Worm (Caenorhabditis elegans): Measurements from ENCODE around the gene otpl-5.

otpl-5 gene

ce11 chrV:8499407-8499806 lies 29.9 kb upstream of the otpl-5 start:
- no peak for TF ChIP-seq tbx-8 (GFP tag; optimal IDR thresholded peaks at IDR 0.05)
- no peak for TF ChIP-seq nhr-12 (tag; optimal IDR thresholded peaks at IDR 0.05)
- no peak for TF ChIP-seq ceh-83 (GFP tag; optimal IDR thresholded peaks at IDR 0.05)
- TF ChIP-seq unc-120 (tag; optimal IDR thresholded peaks at IDR 0.05; ENCODE audit: poor library complexity, severe bottlenecking), result no peak
- no peak for TF ChIP-seq sptf-1 (tag; optimal IDR thresholded peaks at IDR 0.05)
- TF ChIP-seq drap-1 (GFP tag; optimal IDR thresholded peaks at IDR 0.05), result no peak
- no peak for TF ChIP-seq flh-1 (GFP tag; optimal IDR thresholded peaks at IDR 0.05)
- TF ChIP-seq lin-13 (tag; optimal IDR thresholded peaks at IDR 0.05), result no peak
- no peak for TF ChIP-seq mls-2 (tag; optimal IDR thresholded peaks at IDR 0.05)
- TF ChIP-seq ham-2 (GFP tag; optimal IDR thresholded peaks at IDR 0.05), result no peak
- TF ChIP-seq unc-39 (tag; optimal IDR thresholded peaks at IDR 0.05), result no peak

ce11 chrV:8500348-8500747 lies 29.0 kb upstream of the otpl-5 start:
- TF ChIP-seq snpc-4 (tag; optimal IDR thresholded peaks at IDR 0.05) (no peak), nhr-28 (tag; optimal IDR thresholded peaks at IDR 0.05) (peak; percentile 95), elt-3 (tag; optimal IDR thresholded peaks at IDR 0.05) (peak; percentile 92), ces-1 (GFP tag; optimal IDR thresholded peaks at IDR 0.05) (peak; percentile 73), blmp-1 (tag; optimal IDR thresholded peaks at IDR 0.05) (no peak), mep-1 (tag; optimal IDR thresholded peaks at IDR 0.05) (peak; percentile 88), sptf-1 (tag; optimal IDR thresholded peaks at IDR 0.05) (peak; percentile 99), unc-39 (tag; optimal IDR thresholded peaks at IDR 0.05) (peak; percentile 98), tbx-8 (GFP tag; optimal IDR thresholded peaks at IDR 0.05) (peak; percentile 98), unc-120 (tag; optimal IDR thresholded peaks at IDR 0.05; ENCODE audit: poor library complexity, severe bottlenecking) (peak; percentile 99), ceh-83 (GFP tag; optimal IDR thresholded peaks at IDR 0.05) (peak; percentile 99), cnd-1 (tag; optimal IDR thresholded peaks at IDR 0.05) (peak; percentile 99), elt-1 (tag; optimal IDR thresholded peaks at IDR 0.05; ENCODE audit: borderline replicate concordance, insufficient read depth) (no peak), ham-2 (GFP tag; optimal IDR thresholded peaks at IDR 0.05) (peak; percentile 99), ztf-11 (tag; optimal IDR thresholded peaks at IDR 0.05) (peak; percentile 88), M03D4.4 (tag; optimal IDR thresholded peaks at IDR 0.05) (peak; percentile 98), lsy-2 (tag; optimal IDR thresholded peaks at IDR 0.05) (peak; percentile 38), flh-1 (GFP tag; optimal IDR thresholded peaks at IDR 0.05) (peak; percentile 97), ceh-43 (GFP tag; optimal IDR thresholded peaks at IDR 0.05) (peak; percentile 98), mab-5 (tag; optimal IDR thresholded peaks at IDR 0.05) (peak; percentile 62), hlh-1 (tag; optimal IDR thresholded peaks at IDR 0.05) (peak; percentile 86), bed-3 (GFP tag; optimal IDR thresholded peaks at IDR 0.05) (peak; percentile 97), sem-2 (GFP tag; optimal IDR thresholded peaks at IDR 0.05) (peak; percentile 96), nhr-2 (tag; optimal IDR thresholded peaks at IDR 0.05) (no peak), lin-32 (GFP tag; optimal IDR thresholded peaks at IDR 0.05) (peak; percentile 99), zip-8 (tag; optimal IDR thresholded peaks at IDR 0.05) (no peak), mls-2 (tag; optimal IDR thresholded peaks at IDR 0.05) (peak; percentile 99), drap-1 (GFP tag; optimal IDR thresholded peaks at IDR 0.05) (peak; percentile 99), ceh-39 (tag; optimal IDR thresholded peaks at IDR 0.05) (peak; percentile 71), nhr-12 (tag; optimal IDR thresholded peaks at IDR 0.05) (peak; percentile 80), lin-13 (tag; optimal IDR thresholded peaks at IDR 0.05) (peak; percentile 92), nhr-237 (tag; optimal IDR thresholded peaks at IDR 0.05) (peak; percentile 88), nhr-76 (tag; optimal IDR thresholded peaks at IDR 0.05) (peak; percentile 88), pha-4 (tag; optimal IDR thresholded peaks at IDR 0.05) (peak; percentile 94), unc-62 (GFP tag; optimal IDR thresholded peaks at IDR 0.05) (peak; percentile 89)

- no peak for TF ChIP-seq ztf-11 (tag; optimal IDR thresholded peaks at IDR 0.05)
- TF ChIP-seq elt-3 (tag; optimal IDR thresholded peaks at IDR 0.05), result no peak
- TF ChIP-seq ham-2 (GFP tag; optimal IDR thresholded peaks at IDR 0.05), result no peak
- no peak for TF ChIP-seq pha-4 (tag; optimal IDR thresholded peaks at IDR 0.05)
- TF ChIP-seq hlh-1 (tag; optimal IDR thresholded peaks at IDR 0.05), result no peak
- TF ChIP-seq nhr-28 (tag; optimal IDR thresholded peaks at IDR 0.05), result no peak
- TF ChIP-seq ces-1 (GFP tag; optimal IDR thresholded peaks at IDR 0.05), result peak; percentile 37
Measured at ce11 chrV:8507324-8507723, 22.0 kb upstream of the otpl-5 start, which contains the start of gene ZK994.6. Gene ZK994.6 (minus strand): TSS chrV:8507424.

ce11 chrV:8513361-8513760 lies 16.0 kb upstream of the otpl-5 start, which contains the start of gene F45F2.9:
Gene F45F2.9 (minus strand): TSS chrV:8513461.
- TF ChIP-seq zip-8 (tag; optimal IDR thresholded peaks at IDR 0.05) (no peak), M03D4.4 (tag; optimal IDR thresholded peaks at IDR 0.05) (no peak), nhr-12 (tag; optimal IDR thresholded peaks at IDR 0.05) (no peak), drap-1 (GFP tag; optimal IDR thresholded peaks at IDR 0.05) (no peak)
